In the genomic region with DNA sequence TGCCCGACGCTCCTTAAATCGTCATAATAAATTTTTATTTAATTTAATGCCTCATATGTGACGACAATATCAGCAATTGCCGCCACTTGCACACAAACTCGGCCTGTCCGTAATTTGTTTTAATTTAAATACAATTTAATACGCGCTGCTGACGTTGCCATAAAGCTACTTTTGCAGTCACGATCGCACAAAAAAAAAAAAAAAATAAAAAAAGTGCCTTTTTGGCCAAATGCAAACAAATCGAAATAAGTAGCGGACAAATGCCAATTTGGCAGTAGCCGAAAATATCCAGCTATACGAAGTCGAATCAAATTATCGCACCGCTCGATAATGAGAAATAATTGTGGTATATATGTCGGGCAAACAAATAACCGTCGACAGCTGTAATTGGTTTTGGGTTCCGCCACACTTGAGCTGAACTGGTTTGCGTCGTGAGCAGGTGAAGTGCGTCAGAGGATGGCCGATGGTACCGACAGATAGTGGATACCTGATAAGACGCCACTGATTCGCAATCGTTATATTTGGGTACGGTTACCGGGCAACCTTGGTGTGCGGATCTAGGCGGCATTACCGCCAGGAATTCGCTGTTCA, we compare ENCODE assay signal across 1 fruit fly cellular context.
TF ChIP-seq lines count a peak whose summit lies in the region.

No protein-coding gene starts in this region.

TF ChIP-seq in whole organism, embryonic, 481 proteins besides CTCF, POLR2A, EP300 and RAD21 (continued from another document):
- TF ChIP-seq abd-A (tag; optimal IDR thresholded peaks at IDR 0.05; lab: Kevin White, UChicago) (no peak), mirr (GFP tag; optimal IDR thresholded peaks at IDR 0.05; lab: Kevin White, UChicago) (peak; percentile 52), CG2199 (GFP tag; IDR thresholded peaks at IDR 0.05; lab: Robert Waterston, UW) (peak; percentile 85; the same call in 2 of the 3 replicates), Aef1 (GFP tag; IDR thresholded peaks at IDR 0.05; lab: Robert Waterston, UW) (no peak), twi (tag; optimal IDR thresholded peaks at IDR 0.05; lab: Kevin White, UChicago) (no peak), Hr39 (optimal IDR thresholded peaks at IDR 0.05; lab: Kevin White, UChicago) (no peak), Med (GFP tag; lab: Kevin White, UChicago) (no peak), lab (GFP tag; optimal IDR thresholded peaks at IDR 0.05; lab: Kevin White, UChicago) (peak; percentile 12), Ssrp (tag; optimal IDR thresholded peaks at IDR 0.05; lab: Kevin White, UChicago) (no peak), CG17829 (tag; optimal IDR thresholded peaks at IDR 0.05; lab: Kevin White, UChicago) (no peak), usp (GFP tag; optimal IDR thresholded peaks at IDR 0.05; lab: Kevin White, UChicago) (no peak), exex (tag; optimal IDR thresholded peaks at IDR 0.05; lab: Kevin White, UChicago) (peak; percentile 85), Bgb (GFP tag; IDR thresholded peaks at IDR 0.05; lab: Robert Waterston, UW; ENCODE audit: partially characterized antibody) (no peak), CG8290 (GFP tag; optimal IDR thresholded peaks at IDR 0.05; lab: Kevin White, UChicago) (no peak), CG8290 (tag; optimal IDR thresholded peaks at IDR 0.05; lab: Kevin White, UChicago) (peak in 1 of 2 experiments; percentile 15), run (tag; optimal IDR thresholded peaks at IDR 0.05; lab: Kevin White, UChicago) (no peak), CG9876 (GFP tag; optimal IDR thresholded peaks at IDR 0.05; lab: Kevin White, UChicago) (no peak), H2.0 (GFP tag; IDR thresholded peaks at IDR 0.05; lab: Robert Waterston, UW) (no peak), CG30431 (GFP tag; optimal IDR thresholded peaks at IDR 0.05; lab: Kevin White, UChicago) (no peak), tap (tag; optimal IDR thresholded peaks at IDR 0.05; lab: Kevin White, UChicago) (no peak), CG13894 (tag; optimal IDR thresholded peaks at IDR 0.05; lab: Kevin White, UChicago) (peak; percentile 89)
